Worm (Caenorhabditis elegans) whole organism, young adult: Measurements from ENCODE around the gene glo-1.

Source experiments
- B0035.1 ChIP-seq: sonication (generic microtip); optimal IDR thresholded peaks from 2 replicates; lab custom pipeline; 2016; ENCODE audit warnings: missing genetic modification characterization, mild to moderate bottlenecking, missing compliant biosample characterization, missing genotype, missing genetic modification reagents
- C06A6.2 ChIP-seq: fragments of 200-800 bp; sonication (Bioruptor generic); conservative IDR thresholded peaks from 2 replicates; pipeline ENCODE4 v1.3.6; 2022; ENCODE audit warnings: missing genetic modification characterization, missing compliant biosample characterization
- F23B12.7 ChIP-seq: sonication (generic microtip); optimal IDR thresholded peaks from 2 replicates; lab custom pipeline; 2017; ENCODE audit warnings: missing genetic modification characterization, mild to moderate bottlenecking, missing compliant biosample characterization, antibody characterized with exemption, moderate library complexity; ENCODE audit not compliant: insufficient read depth
- F52B5.7 ChIP-seq: sonication (generic microtip); optimal IDR thresholded peaks from 2 replicates; lab custom pipeline; 2016; ENCODE audit warnings: mild to moderate bottlenecking, missing genetic modification characterization, missing compliant biosample characterization
- K11D2.4 ChIP-seq: fragments of 200-800 bp; sonication (Bioruptor generic); IDR thresholded peaks from 2 replicates; pipeline ENCODE4 v1.3.6; 2022; ENCODE audit warnings: missing genetic modification reagents, missing genetic modification characterization, missing compliant biosample characterization
- T26A5.8 ChIP-seq: sonication (generic microtip); optimal IDR thresholded peaks from 2 replicates; lab custom pipeline; 2016; ENCODE audit warnings: missing genetic modification characterization, missing compliant biosample characterization
- ZK185.1 ChIP-seq: sonication (generic microtip); optimal IDR thresholded peaks from 2 replicates; lab custom pipeline; 2016; ENCODE audit warnings: mild to moderate bottlenecking, missing genetic modification characterization, missing compliant biosample characterization; ENCODE audit not compliant: poor library complexity, severe bottlenecking
- ama-1 ChIP-seq, 3 experiments: fragments of 150-350 bp in 1 of 3; sonication (generic microtip) in 2 of 3; optimal IDR thresholded peaks; 2 replicates each; lab custom pipeline; 2014 to 2018; ENCODE audit warnings: missing biosample characterization in 2 of 3, missing genetic modification characterization in 2 of 3, missing genetic modification reagents in 2 of 3
- atf-7 ChIP-seq: sonication (generic microtip); optimal IDR thresholded peaks from 2 replicates; lab custom pipeline; 2017; ENCODE audit warnings: mild to moderate bottlenecking, missing genetic modification characterization, missing compliant biosample characterization
- attf-5 ChIP-seq: fragments of 200-800 bp; sonication (Bioruptor generic); optimal IDR thresholded peaks from 2 replicates; lab custom pipeline; 2018; ENCODE audit warnings: mild to moderate bottlenecking, missing genetic modification characterization, missing compliant biosample characterization
- attf-6 ChIP-seq: fragments of 200-800 bp; sonication (Bioruptor generic); IDR thresholded peaks from 2 replicates; pipeline ENCODE4 v1.3.6; 2022; ENCODE audit warnings: missing genetic modification reagents, missing genetic modification characterization, missing compliant biosample characterization
- ceh-79 ChIP-seq: sonication (generic microtip); optimal IDR thresholded peaks from 2 replicates; lab custom pipeline; 2017; ENCODE audit warnings: mild to moderate bottlenecking, missing genetic modification characterization, missing compliant biosample characterization
- chd-7 ChIP-seq: sonication (generic microtip); optimal IDR thresholded peaks from 2 replicates; lab custom pipeline; 2016; ENCODE audit warnings: mild to moderate bottlenecking, missing genetic modification characterization, moderate library complexity, missing compliant biosample characterization
- dox-1 ChIP-seq: fragments of 200-800 bp; sonication (Bioruptor generic); IDR thresholded peaks from 2 replicates; pipeline ENCODE4 v1.3.6; 2022; ENCODE audit warnings: missing genetic modification reagents, missing genetic modification characterization, missing compliant biosample characterization
- egrh-3 ChIP-seq: fragments of 200-800 bp; sonication (Bioruptor generic); IDR thresholded peaks from 2 replicates; pipeline ENCODE4 v1.3.6; 2022; ENCODE audit warnings: missing genetic modification reagents, missing genetic modification characterization, missing compliant biosample characterization
- ets-4 ChIP-seq: fragments of 200-800 bp; sonication (Bioruptor generic); optimal IDR thresholded peaks from 2 replicates; lab custom pipeline; 2018; ENCODE audit warnings: mild to moderate bottlenecking, missing genetic modification characterization, missing compliant biosample characterization
- hmg-1.2 ChIP-seq: fragments of 200-800 bp; sonication (Bioruptor generic); IDR thresholded peaks from 2 replicates; pipeline ENCODE4 v1.3.6; 2022; ENCODE audit warnings: missing genetic modification reagents, missing genetic modification characterization, missing compliant biosample characterization
- hmg-20 ChIP-seq: fragments of 200-800 bp; sonication (Bioruptor generic); IDR thresholded peaks from 2 replicates; pipeline ENCODE4 v1.3.6; 2022; ENCODE audit warnings: missing genetic modification reagents, missing genetic modification characterization, missing compliant biosample characterization
- hrde-1 ChIP-seq: sonication (generic microtip); optimal IDR thresholded peaks from 2 replicates; lab custom pipeline; 2016; ENCODE audit warnings: missing genetic modification characterization, mild to moderate bottlenecking, missing compliant biosample characterization, moderate library complexity, missing genotype, missing genetic modification reagents, borderline replicate concordance
- lin-54 ChIP-seq: fragments of 200-800 bp; sonication (Bioruptor generic); optimal IDR thresholded peaks from 2 replicates; lab custom pipeline; 2018; ENCODE audit warnings: mild to moderate bottlenecking, missing genetic modification characterization, missing compliant biosample characterization
- lsy-27 ChIP-seq: sonication (generic microtip); optimal IDR thresholded peaks from 2 replicates; lab custom pipeline; 2017; ENCODE audit warnings: missing genetic modification characterization, mild to moderate bottlenecking, missing compliant biosample characterization, antibody characterized with exemption, missing genotype, borderline replicate concordance; ENCODE audit not compliant: insufficient read depth
- madf-3 ChIP-seq: fragments of 200-800 bp; sonication (Bioruptor generic); IDR thresholded peaks from 2 replicates; pipeline ENCODE4 v1.3.6; 2022; ENCODE audit warnings: missing genetic modification reagents, missing genetic modification characterization, missing compliant biosample characterization
- madf-8 ChIP-seq: fragments of 200-800 bp; sonication (Bioruptor generic); conservative IDR thresholded peaks from 2 replicates; pipeline ENCODE4 v1.3.6; 2022; ENCODE audit warnings: missing genetic modification reagents, missing genetic modification characterization, missing compliant biosample characterization
- mcd-1 ChIP-seq: fragments of 200-800 bp; sonication (Bioruptor generic); IDR thresholded peaks from 2 replicates; pipeline ENCODE4 v1.3.6; 2022; ENCODE audit warnings: missing genetic modification reagents, missing genetic modification characterization, missing compliant biosample characterization
- mel-28 ChIP-seq: sonication (generic microtip); optimal IDR thresholded peaks from 2 replicates; lab custom pipeline; 2016; ENCODE audit warnings: borderline replicate concordance, mild to moderate bottlenecking, missing genetic modification characterization, missing compliant biosample characterization
- nhr-120 ChIP-seq: fragments of 200-800 bp; sonication (Bioruptor generic); IDR thresholded peaks from 2 replicates; pipeline ENCODE4 v1.3.6; 2022; ENCODE audit warnings: missing genetic modification characterization, missing compliant biosample characterization
- nhr-179 ChIP-seq: sonication (generic microtip); optimal IDR thresholded peaks from 2 replicates; lab custom pipeline; 2016; ENCODE audit warnings: mild to moderate bottlenecking, missing genetic modification characterization, missing compliant biosample characterization
- nhr-80 ChIP-seq: sonication (generic microtip); optimal IDR thresholded peaks from 2 replicates; lab custom pipeline; 2016; ENCODE audit warnings: missing genetic modification characterization, missing compliant biosample characterization
- nhr-90 ChIP-seq: sonication (generic microtip); optimal IDR thresholded peaks from 2 replicates; lab custom pipeline; 2016; ENCODE audit warnings: missing genotype, mild to moderate bottlenecking, missing genetic modification characterization, missing compliant biosample characterization
- rcor-1 ChIP-seq: fragments of 200-800 bp; sonication (Bioruptor generic); IDR thresholded peaks from 2 replicates; pipeline ENCODE4 v1.3.6; 2022; ENCODE audit warnings: missing genetic modification reagents, missing genetic modification characterization, missing compliant biosample characterization
- sdz-38 ChIP-seq: sonication (generic microtip); optimal IDR thresholded peaks from 2 replicates; lab custom pipeline; 2016; ENCODE audit warnings: missing genotype, missing genetic modification characterization, missing compliant biosample characterization
- snpc-1.1 ChIP-seq: sonication (generic microtip); optimal IDR thresholded peaks from 2 replicates; lab custom pipeline; 2017; ENCODE audit warnings: missing genetic modification characterization, mild to moderate bottlenecking, missing compliant biosample characterization, antibody characterized with exemption, moderate library complexity, missing genotype, missing genetic modification reagents; ENCODE audit not compliant: insufficient read depth
- snpc-3.4 ChIP-seq: sonication (generic microtip); optimal IDR thresholded peaks from 2 replicates; lab custom pipeline; 2017; ENCODE audit warnings: missing genetic modification characterization, mild to moderate bottlenecking, missing compliant biosample characterization, antibody characterized with exemption, moderate library complexity, missing genotype, missing genetic modification reagents
- snpc-4 ChIP-seq, 5 experiments: fragments of 150-350 bp in 1 of 5; sonication (generic microtip) in 4 of 5; optimal IDR thresholded peaks; 2 replicates each; lab custom pipeline; 2014 to 2018; ENCODE audit warnings: missing genetic modification characterization in 5 of 5, missing biosample characterization in 3 of 5, antibody characterized with exemption in 2 of 5, mild to moderate bottlenecking in 2 of 5, missing compliant biosample characterization in 2 of 5, missing genotype in 2 of 5, moderate library complexity in 2 of 5, missing genetic modification reagents in 1 of 5
- tbp1 ChIP-seq: fragments of 200-800 bp; sonication (Bioruptor generic); optimal IDR thresholded peaks from 2 replicates; lab custom pipeline; 2018; ENCODE audit warnings: mild to moderate bottlenecking, missing genetic modification characterization, missing compliant biosample characterization
- tlf-1 ChIP-seq: fragments of 200-800 bp; sonication (Bioruptor generic); optimal IDR thresholded peaks from 2 replicates; lab custom pipeline; 2018; ENCODE audit warnings: mild to moderate bottlenecking, missing genetic modification characterization, missing compliant biosample characterization
- unc-130 ChIP-seq: sonication (generic microtip); optimal IDR thresholded peaks from 2 replicates; lab custom pipeline; 2016; ENCODE audit warnings: missing genetic modification reagents, missing genetic modification characterization, missing compliant biosample characterization
- unc-62 ChIP-seq: fragments of 150-350 bp; optimal IDR thresholded peaks from 2 replicates; lab custom pipeline; 2014; ENCODE audit warnings: missing biosample characterization, missing genetic modification reagents, missing genetic modification characterization
- xnd-1 ChIP-seq: sonication (generic microtip); optimal IDR thresholded peaks from 2 replicates; lab custom pipeline; 2016; ENCODE audit warnings: missing genotype, missing genetic modification reagents, missing genetic modification characterization, missing compliant biosample characterization
- ztf-18 ChIP-seq: sonication (generic microtip); optimal IDR thresholded peaks from 2 replicates; lab custom pipeline; 2016; ENCODE audit warnings: missing genotype, mild to moderate bottlenecking, missing genetic modification characterization, missing compliant biosample characterization
- ztf-22 ChIP-seq: fragments of 200-800 bp; sonication (Bioruptor generic); optimal IDR thresholded peaks from 2 replicates; lab custom pipeline; 2018; ENCODE audit warnings: mild to moderate bottlenecking, missing genetic modification characterization, moderate library complexity, missing compliant biosample characterization
- ztf-26 ChIP-seq: sonication (generic microtip); optimal IDR thresholded peaks from 2 replicates; lab custom pipeline; 2017; ENCODE audit warnings: missing genetic modification characterization, missing compliant biosample characterization
- ztf-6 ChIP-seq: fragments of 200-800 bp; sonication (Bioruptor generic); IDR thresholded peaks from 2 replicates; pipeline ENCODE4 v1.3.6; 2022; ENCODE audit warnings: missing genetic modification reagents, missing genetic modification characterization, missing compliant biosample characterization

Gene glo-1

ce11 chrX:9842102-9842501 is 39.9 kb downstream of the glo-1 start:
- TF ChIP-seq tlf-1 (GFP tag; lab: Kevin White, UChicago) (no peak), hmg-20 (GFP tag; lab: Robert Waterston, UW) (no peak)
- TF ChIP-seq, all 124 proteins: peak for 0

ce11 chrX:9840864-9841263 is 41.1 kb downstream of the glo-1 start:
- TF ChIP-seq nhr-90, result no peak
- TF ChIP-seq sdz-38 (tag; lab: Kevin White, UChicago), result no peak

ce11 chrX:9837989-9838541 is 43.9 kb downstream of the glo-1 start, which contains the start of gene ipla-2:
ipla-2 (minus strand) TSS chrX:9838039.
- TF ChIP-seq attf-5 (peak; percentile 69), snpc-4 (GFP tag; optimal IDR thresholded peaks at IDR 0.05; lab: Kevin White, UChicago) (no peak), snpc-4 (tag; optimal IDR thresholded peaks at IDR 0.05; lab: Kevin White, UChicago) (peak in 1 of 4 experiments; percentile 21), unc-62 (GFP tag; lab: Kevin White, UChicago) (no peak), ama-1 (optimal IDR thresholded peaks at IDR 0.05; lab: Kevin White, UChicago) (no peak), ama-1 (GFP tag; optimal IDR thresholded peaks at IDR 0.05; lab: Kevin White, UChicago) (no peak), rcor-1 (no peak), dox-1 (GFP tag; lab: Robert Waterston, UW) (0 out of 2 replicates have a peak, but pooled peaks have one; percentile 14), C06A6.2 (GFP tag; lab: Robert Waterston, UW) (no peak), lsy-27 (tag; lab: Kevin White, UChicago) (no peak), nhr-80 (tag; lab: Kevin White, UChicago) (peak; percentile 72), xnd-1 (tag; lab: Kevin White, UChicago) (no peak), atf-7 (tag; lab: Kevin White, UChicago) (no peak), nhr-120 (GFP tag; lab: Robert Waterston, UW) (no peak), egrh-3 (GFP tag; lab: Robert Waterston, UW) (no peak), mcd-1 (GFP tag; lab: Robert Waterston, UW) (peak; percentile 88), nhr-179 (no peak), hmg-20 (GFP tag; lab: Robert Waterston, UW) (no peak), hrde-1 (tag; lab: Kevin White, UChicago) (no peak), mel-28 (tag; lab: Kevin White, UChicago) (no peak), madf-8 (GFP tag; lab: Robert Waterston, UW) (no peak), ztf-18 (tag; lab: Kevin White, UChicago) (no peak), attf-6 (no peak), T26A5.8 (tag; lab: Kevin White, UChicago) (no peak), K11D2.4 (GFP tag; lab: Robert Waterston, UW) (no peak), unc-130 (GFP tag; lab: Kevin White, UChicago) (no peak), ets-4 (no peak), tbp1 (GFP tag; lab: Kevin White, UChicago) (no peak), ztf-22 (no peak), ztf-6 (no peak), B0035.1 (tag; lab: Kevin White, UChicago) (no peak), snpc-3.4 (no peak), sdz-38 (tag; lab: Kevin White, UChicago) (no peak), ZK185.1 (tag; lab: Kevin White, UChicago) (no peak), ceh-79 (tag; lab: Kevin White, UChicago) (no peak), snpc-1.1 (no peak), lin-54 (GFP tag; lab: Kevin White, UChicago) (no peak), madf-3 (GFP tag; lab: Robert Waterston, UW) (no peak), chd-7 (tag; lab: Kevin White, UChicago) (no peak), F52B5.7 (tag; lab: Kevin White, UChicago) (no peak), F23B12.7 (peak; percentile 17), hmg-1.2 (GFP tag; lab: Robert Waterston, UW) (peak; percentile 36; the same call in 1 of the 2 replicates), ztf-26 (no peak)
